Worm (Caenorhabditis elegans) whole organism, L3 larva: Measurements from ENCODE around the gene ZK697.1.

Source experiments
- aly-2 ChIP-seq: fragments of 150-350 bp; optimal IDR thresholded peaks from 2 replicates; lab custom pipeline; 2014; ENCODE audit warnings: missing biosample characterization, missing genetic modification characterization
- ceh-82 ChIP-seq: fragments of 150-350 bp; optimal IDR thresholded peaks from 2 replicates; lab custom pipeline; 2014; ENCODE audit warnings: missing biosample characterization, missing genetic modification characterization
- egl-5 ChIP-seq: fragments of 150-350 bp; optimal IDR thresholded peaks from 2 replicates; lab custom pipeline; 2017; ENCODE audit warnings: missing biosample characterization, missing genetic modification reagents, missing genetic modification characterization, inconsistent platforms
- mml-1 ChIP-seq: fragments of 150-350 bp; sonication (generic microtip); optimal IDR thresholded peaks from 3 replicates; lab custom pipeline; 2014; ENCODE audit warnings: missing biosample characterization, missing genetic modification characterization
- nhr-11 ChIP-seq: fragments of 150-350 bp; optimal IDR thresholded peaks from 2 replicates; lab custom pipeline; 2014; ENCODE audit warnings: missing biosample characterization, missing genetic modification characterization
- snpc-4 ChIP-seq: fragments of 150-350 bp; optimal IDR thresholded peaks from 2 replicates; lab custom pipeline; 2014; ENCODE audit warnings: missing biosample characterization, missing genetic modification characterization

ZK697.1 gene

DNA sequence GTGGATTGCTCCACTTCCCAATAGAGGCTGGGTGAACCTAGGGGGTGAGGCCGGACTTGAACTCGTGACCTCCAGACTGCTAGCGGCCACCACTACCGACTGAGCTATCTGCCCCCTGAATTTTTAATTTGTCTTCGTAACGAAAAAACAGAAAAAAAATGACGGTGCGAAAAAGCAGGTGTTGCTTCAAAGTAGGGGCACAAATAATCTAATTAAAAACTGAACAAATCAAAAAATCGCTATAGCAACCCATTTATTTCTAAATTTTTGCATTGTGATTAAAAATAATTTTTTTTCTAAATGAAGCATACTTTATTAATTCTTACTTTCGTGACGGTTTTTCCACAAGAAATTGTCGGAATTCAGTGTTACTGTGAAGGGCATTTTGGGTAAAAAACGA lies 45.3 kb downstream of the ZK697.1 start, which contains the start of gene F36H9.10:
Gene F36H9.10, plus strand, starts transcription at position 301 of the 400 bp plus-strand sequence.
- TF ChIP-seq aly-2 (no peak), ceh-82 (tag; lab: Kevin White, UChicago) (no peak)

DNA sequence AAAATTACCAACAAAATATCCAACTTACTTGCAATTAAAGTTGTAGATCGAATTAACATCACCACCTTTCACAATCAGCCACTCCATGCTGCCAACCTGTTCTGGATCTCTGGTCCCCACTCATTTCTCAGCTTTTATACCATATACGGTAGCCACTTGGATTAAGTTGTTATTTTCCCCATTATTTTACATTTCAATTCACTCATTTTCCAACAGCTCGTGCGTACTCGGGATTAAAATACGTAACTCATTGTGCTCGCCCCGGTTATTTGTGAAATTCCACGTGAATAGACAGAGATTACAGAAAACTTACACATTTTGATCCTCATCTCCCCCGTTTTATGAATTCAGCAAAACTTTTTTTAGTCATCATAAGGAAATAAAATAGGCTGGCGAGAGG lies 50.4 kb downstream of the ZK697.1 start, which contains the start of gene srt-41:
Gene srt-41, minus strand, starts transcription at position 101 of the 400 bp plus-strand sequence.
- TF ChIP-seq mml-1 (tag; lab: Kevin White, UChicago) (no peak), nhr-11 (tag; lab: Kevin White, UChicago) (no peak), snpc-4 (tag; lab: Kevin White, UChicago) (no peak), egl-5 (tag; lab: Kevin White, UChicago) (no peak)
